Fruit fly (Drosophila melanogaster) whole organism, embryonic: ENCODE data around the gene path.

ENCODE experiments used
- Atf3 ChIP-seq: fragments of 200-800 bp; sonication (Bioruptor generic); optimal IDR thresholded peaks from 3 replicates; lab custom pipeline; 2016; ENCODE audit warnings: missing biosample characterization, missing genetic modification characterization
- CG12071 ChIP-seq: fragments of 200-800 bp; sonication (Bioruptor generic); optimal IDR thresholded peaks from 3 replicates; lab custom pipeline; 2018; ENCODE audit warnings: missing biosample characterization, mild to moderate bottlenecking, missing genetic modification characterization
- CG13424 ChIP-seq: fragments of 200-800 bp; sonication (Bioruptor generic); optimal IDR thresholded peaks from 2 replicates; lab custom pipeline; 2019; ENCODE audit warnings: missing biosample characterization, mild to moderate bottlenecking, missing genetic modification characterization, moderate library complexity
- CG14014 ChIP-seq: fragments of 200-800 bp; sonication (Bioruptor generic); IDR thresholded peaks from 2 replicates; pipeline ENCODE4 v1.3.6; 2022; ENCODE audit warnings: missing biosample characterization, missing genetic modification characterization
- CG17186 ChIP-seq: fragments of 200-800 bp; sonication (Bioruptor generic); optimal IDR thresholded peaks from 3 replicates; lab custom pipeline; 2017; ENCODE audit warnings: missing biosample characterization, missing genetic modification reagents, missing genetic modification characterization
- CG18011 ChIP-seq: fragments of 200-800 bp; sonication (Bioruptor generic); optimal IDR thresholded peaks from 2 replicates; lab custom pipeline; 2017; ENCODE audit warnings: missing biosample characterization, missing genetic modification characterization, mild to moderate bottlenecking, moderate library complexity, missing genotype
- CG2712 ChIP-seq: fragments of 200-800 bp; optimal IDR thresholded peaks from 3 replicates; lab custom pipeline; 2019; ENCODE audit warnings: missing biosample characterization, mild to moderate bottlenecking, missing genetic modification characterization, moderate library complexity
- CG31441 ChIP-seq: fragments of 200-800 bp; sonication (Bioruptor generic); IDR thresholded peaks from 2 replicates; pipeline ENCODE4 v1.3.6; 2022; ENCODE audit warnings: missing biosample characterization, missing genetic modification characterization
- CG32767 ChIP-seq: fragments of 200-800 bp; sonication (Bioruptor generic); IDR thresholded peaks from 2 replicates; pipeline ENCODE4 v1.3.6; 2022; ENCODE audit warnings: missing biosample characterization, missing genetic modification characterization
- CG3838 ChIP-seq: fragments of 200-800 bp; sonication (Bioruptor generic); optimal IDR thresholded peaks from 3 replicates; lab custom pipeline; 2016; ENCODE audit warnings: missing biosample characterization, missing genetic modification characterization
- CG4424 ChIP-seq: fragments of 200-800 bp; sonication (Bioruptor generic); optimal IDR thresholded peaks from 3 replicates; lab custom pipeline; 2016; ENCODE audit warnings: missing biosample characterization, missing genetic modification characterization
- CG4730 ChIP-seq: fragments of 200-800 bp; sonication (Bioruptor generic); IDR thresholded peaks from 2 replicates; pipeline ENCODE4 v1.3.6; 2022; ENCODE audit warnings: missing biosample characterization, missing genetic modification characterization
- CG7963 ChIP-seq: fragments of 200-800 bp; sonication (Bioruptor generic); IDR thresholded peaks from 3 replicates; pipeline ENCODE4 v1.3.6; 2022; ENCODE audit warnings: missing biosample characterization, missing genetic modification characterization; ENCODE audit not compliant: partially characterized antibody
- CG9727 ChIP-seq: fragments of 200-800 bp; sonication (Bioruptor generic); optimal IDR thresholded peaks from 3 replicates; lab custom pipeline; 2017; ENCODE audit warnings: missing biosample characterization, mild to moderate bottlenecking, missing genetic modification characterization
- Camta ChIP-seq: fragments of 200-800 bp; sonication (Bioruptor generic); optimal IDR thresholded peaks from 2 replicates; lab custom pipeline; 2016; ENCODE audit warnings: missing biosample characterization, missing genetic modification characterization
- CrebB ChIP-seq: fragments of 200-800 bp; sonication (Bioruptor generic); optimal IDR thresholded peaks from 3 replicates; lab custom pipeline; 2018; ENCODE audit warnings: missing biosample characterization, mild to moderate bottlenecking, missing genetic modification characterization
- Elba2 ChIP-seq: fragments of 200-800 bp; sonication (Bioruptor generic); optimal IDR thresholded peaks from 3 replicates; lab custom pipeline; 2016; ENCODE audit warnings: missing biosample characterization, missing genetic modification characterization
- HLH54F ChIP-seq: fragments of 200-800 bp; sonication (Bioruptor generic); optimal IDR thresholded peaks from 3 replicates; lab custom pipeline; 2016; ENCODE audit warnings: missing biosample characterization, missing genetic modification characterization
- Hr3 ChIP-seq: fragments of 200-800 bp; sonication (Bioruptor generic); optimal IDR thresholded peaks from 3 replicates; lab custom pipeline; 2016; ENCODE audit warnings: missing biosample characterization, missing genetic modification characterization
- MBD-R2 ChIP-seq: fragments of 200-800 bp; sonication (Bioruptor generic); IDR thresholded peaks from 2 replicates; pipeline ENCODE4 v1.3.6; 2022; ENCODE audit warnings: missing biosample characterization, missing genetic modification characterization
- Oli ChIP-seq: fragments of 200-800 bp; sonication (Bioruptor generic); optimal IDR thresholded peaks from 2 replicates; lab custom pipeline; 2018; ENCODE audit warnings: missing biosample characterization, mild to moderate bottlenecking, missing genetic modification characterization, moderate library complexity
- Ravus ChIP-seq: fragments of 200-800 bp; sonication (Bioruptor generic); IDR thresholded peaks from 2 replicates; pipeline ENCODE4 v1.3.6; 2022; ENCODE audit warnings: missing biosample characterization, missing genetic modification characterization
- Scr ChIP-seq: fragments of 200-800 bp; sonication (Bioruptor generic); IDR thresholded peaks from 2 replicates; pipeline ENCODE4 v1.3.6; 2022; ENCODE audit warnings: missing biosample characterization, missing genetic modification characterization; ENCODE audit not compliant: partially characterized antibody
- Side ChIP-seq: fragments of 200-800 bp; sonication (Bioruptor generic); optimal IDR thresholded peaks from 2 replicates; lab custom pipeline; 2016; ENCODE audit warnings: missing biosample characterization, missing genetic modification characterization
- Sry-β ChIP-seq: fragments of 200-800 bp; sonication (Bioruptor generic); optimal IDR thresholded peaks from 2 replicates; lab custom pipeline; 2018; ENCODE audit warnings: missing biosample characterization, mild to moderate bottlenecking, missing genetic modification characterization, moderate library complexity
- Taf1 ChIP-seq: fragments of 200-800 bp; sonication (Bioruptor generic); IDR thresholded peaks from 2 replicates; pipeline ENCODE4 v1.3.6; 2022; ENCODE audit warnings: missing biosample characterization, missing genetic modification characterization
- Vsx1 ChIP-seq: fragments of 200-800 bp; sonication (Bioruptor generic); optimal IDR thresholded peaks from 2 replicates; lab custom pipeline; 2017; ENCODE audit warnings: missing biosample characterization, mild to moderate bottlenecking, missing genetic modification characterization, missing genetic modification reagents
- YL-1 ChIP-seq: fragments of 200-800 bp; sonication (Bioruptor generic); optimal IDR thresholded peaks from 3 replicates; lab custom pipeline; 2017; ENCODE audit warnings: missing biosample characterization, mild to moderate bottlenecking, missing genetic modification characterization
- amos ChIP-seq: fragments of 200-800 bp; sonication (Bioruptor generic); IDR thresholded peaks from 2 replicates; pipeline ENCODE4 v1.3.6; 2022; ENCODE audit warnings: missing biosample characterization, missing genetic modification characterization; ENCODE audit not compliant: partially characterized antibody
- bcd ChIP-seq: fragments of 200-800 bp; sonication (Bioruptor generic); optimal IDR thresholded peaks from 2 replicates; lab custom pipeline; 2017; ENCODE audit warnings: missing biosample characterization, mild to moderate bottlenecking, missing genetic modification characterization
- bowl ChIP-seq: fragments of 200-800 bp; sonication (Bioruptor generic); IDR thresholded peaks from 2 replicates; pipeline ENCODE4 v1.3.6; 2022; ENCODE audit warnings: missing biosample characterization, missing genetic modification characterization
- crol ChIP-seq: fragments of 200-800 bp; sonication (Bioruptor generic); IDR thresholded peaks from 2 replicates; pipeline ENCODE4 v1.3.6; 2022; ENCODE audit warnings: missing biosample characterization, missing genetic modification characterization
- dati ChIP-seq: fragments of 200-800 bp; sonication (Bioruptor generic); IDR thresholded peaks from 2 replicates; pipeline ENCODE4 v1.3.6; 2022; ENCODE audit warnings: missing biosample characterization, missing genetic modification characterization
- dimm ChIP-seq: fragments of 200-800 bp; sonication (Bioruptor generic); IDR thresholded peaks from 2 replicates; pipeline ENCODE4 v1.3.6; 2022; ENCODE audit warnings: missing biosample characterization, missing genetic modification characterization
- dysf ChIP-seq: fragments of 200-800 bp; sonication (Bioruptor generic); IDR thresholded peaks from 3 replicates; pipeline ENCODE4 v1.3.6; 2022; ENCODE audit warnings: missing biosample characterization, missing genetic modification characterization
- eyg ChIP-seq: fragments of 200-800 bp; sonication (Bioruptor generic); optimal IDR thresholded peaks from 3 replicates; lab custom pipeline; 2016; ENCODE audit warnings: missing biosample characterization, missing genetic modification characterization
- fd3F ChIP-seq: fragments of 200-800 bp; sonication (Bioruptor generic); optimal IDR thresholded peaks from 2 replicates; lab custom pipeline; 2018; ENCODE audit warnings: missing biosample characterization, mild to moderate bottlenecking, missing genetic modification characterization, moderate library complexity
- fd64A ChIP-seq: fragments of 200-800 bp; sonication (Bioruptor generic); optimal IDR thresholded peaks from 3 replicates; lab custom pipeline; 2018; ENCODE audit warnings: missing biosample characterization, mild to moderate bottlenecking, missing genetic modification characterization
- gem ChIP-seq: fragments of 200-800 bp; sonication (Bioruptor generic); optimal IDR thresholded peaks from 2 replicates; lab custom pipeline; 2019; ENCODE audit warnings: missing biosample characterization, mild to moderate bottlenecking, missing genetic modification characterization, moderate library complexity
- grau ChIP-seq: fragments of 200-800 bp; optimal IDR thresholded peaks from 3 replicates; lab custom pipeline; 2019; ENCODE audit warnings: missing biosample characterization, mild to moderate bottlenecking, missing genetic modification characterization, moderate library complexity
- gsb ChIP-seq: fragments of 200-800 bp; sonication (Bioruptor generic); IDR thresholded peaks from 2 replicates; pipeline ENCODE4 v1.3.6; 2022; ENCODE audit warnings: missing biosample characterization, missing genetic modification characterization
- h ChIP-seq: fragments of >200 bp; optimal IDR thresholded peaks from 2 replicates; lab custom pipeline; 2017
- inv ChIP-seq: fragments of 200-800 bp; sonication (Bioruptor generic); IDR thresholded peaks from 2 replicates; pipeline ENCODE4 v1.3.6; 2022; ENCODE audit warnings: missing biosample characterization, missing genetic modification characterization; ENCODE audit not compliant: partially characterized antibody
- lov ChIP-seq, 2 experiments: fragments of 200-800 bp in 1 of 2; fragments of >200 bp in 1 of 2; sonication (Bioruptor generic) in 1 of 2; IDR thresholded peaks in 1 of 2; optimal IDR thresholded peaks in 1 of 2; 2 replicates in 1 of 2; 3 replicates in 1 of 2; pipeline versions ENCODE4 v1.3.6 to Lab custom; 2017 to 2022; ENCODE audit warnings: missing biosample characterization in 1 of 2, missing genetic modification characterization in 1 of 2
- nerfin-2 ChIP-seq: fragments of 200-800 bp; sonication (Bioruptor generic); IDR thresholded peaks from 2 replicates; pipeline ENCODE4 v1.3.6; 2022; ENCODE audit warnings: missing biosample characterization, missing genetic modification characterization; ENCODE audit not compliant: partially characterized antibody
- shn ChIP-seq: fragments of 200-800 bp; sonication (Bioruptor generic); optimal IDR thresholded peaks from 3 replicates; lab custom pipeline; 2016; ENCODE audit warnings: missing biosample characterization, missing genetic modification characterization
- sob ChIP-seq: fragments of 200-800 bp; sonication (Bioruptor generic); IDR thresholded peaks from 2 replicates; pipeline ENCODE4 v1.3.6; 2022; ENCODE audit warnings: missing biosample characterization, missing genetic modification characterization
- trem ChIP-seq: fragments of 200-800 bp; optimal IDR thresholded peaks from 3 replicates; lab custom pipeline; 2019; ENCODE audit warnings: missing biosample characterization, mild to moderate bottlenecking, missing genetic modification characterization, moderate library complexity
- usp ChIP-seq: fragments of >200 bp; optimal IDR thresholded peaks from 2 replicates; lab custom pipeline; 2017; ENCODE audit warnings: missing biosample characterization, missing genetic modification characterization

Gene path

dm6 chr3L:9460775-9461491, 44.2 kb downstream of the path start, which contains the start of the genes CG3434 and CG44838 (continued):
- TF ChIP-seq trem (peak; percentile 84), bcd (peak; percentile 78), grau (peak; percentile 84), Oli (tag; lab: Kevin White, UChicago) (peak; percentile 73), CG7963 (GFP tag; lab: Robert Waterston, UW) (no peak), CG2712 (peak; percentile 86), Sry-β (GFP tag; lab: Kevin White, UChicago) (peak; percentile 97), HLH54F (peak; percentile 69), Ravus (GFP tag; lab: Robert Waterston, UW) (no peak; the same call in 1 of the 2 replicates), dati (peak; percentile 45; the same call in 1 of the 2 replicates), Camta (peak; percentile 35), h (lab: Kevin White, UChicago) (no peak), CG14014 (GFP tag; lab: Robert Waterston, UW) (peak; percentile 70), Side (GFP tag; lab: Kevin White, UChicago) (peak; percentile 65), CG12071 (GFP tag; lab: Kevin White, UChicago) (peak; percentile 18), MBD-R2 (GFP tag; lab: Robert Waterston, UW) (peak; percentile 74), CG4424 (GFP tag; lab: Kevin White, UChicago) (peak; percentile 84), Atf3 (GFP tag; lab: Kevin White, UChicago) (peak; percentile 73), CrebB (tag; lab: Kevin White, UChicago) (peak; percentile 38), bowl (GFP tag; lab: Robert Waterston, UW) (no peak), inv (GFP tag; lab: Robert Waterston, UW) (no peak), CG3838 (peak; percentile 27), eyg (GFP tag; lab: Kevin White, UChicago) (no peak), dysf (peak; percentile 76), gem (peak; percentile 88), Elba2 (GFP tag; lab: Kevin White, UChicago) (peak; percentile 67), CG32767 (GFP tag; lab: Robert Waterston, UW) (no peak; the same call in 1 of the 2 replicates), fd64A (GFP tag; lab: Kevin White, UChicago) (peak; percentile 15), CG31441 (GFP tag; lab: Robert Waterston, UW) (peak; percentile 87), sob (GFP tag; lab: Robert Waterston, UW) (peak; percentile 80), CG13424 (tag; lab: Kevin White, UChicago) (peak; percentile 87), Scr (peak; percentile 33), fd3F (GFP tag; lab: Kevin White, UChicago) (peak; percentile 68), Vsx1 (GFP tag; lab: Kevin White, UChicago) (peak; percentile 58), YL-1 (GFP tag; lab: Kevin White, UChicago) (peak; percentile 58), Taf1 (GFP tag; lab: Robert Waterston, UW) (0 out of 2 replicates have a peak, but pooled peaks have one; percentile 33), CG17186 (GFP tag; lab: Kevin White, UChicago) (peak; percentile 58), shn (GFP tag; lab: Kevin White, UChicago) (peak; percentile 68), gsb (no peak), Hr3 (GFP tag; lab: Kevin White, UChicago) (peak; percentile 82), nerfin-2 (no peak), CG9727 (GFP tag; lab: Kevin White, UChicago) (peak; percentile 86), usp (GFP tag; lab: Kevin White, UChicago) (no peak), crol (no peak), CG4730 (GFP tag; lab: Robert Waterston, UW) (peak; percentile 48; the same call in 1 of the 2 replicates), CG18011 (GFP tag; lab: Kevin White, UChicago) (peak; percentile 58), amos (GFP tag; lab: Robert Waterston, UW) (no peak; the same call in 1 of the 2 replicates), dimm (GFP tag; lab: Robert Waterston, UW) (no peak), lov (optimal IDR thresholded peaks at IDR 0.05; lab: Kevin White, UChicago) (no peak), lov (GFP tag; IDR thresholded peaks at IDR 0.05; lab: Robert Waterston, UW) (0 out of 3 replicates have a peak, but pooled peaks have one; percentile 35)
